Worm (Caenorhabditis elegans) whole organism, L1 larva: ENCODE results near the gene tpst-1.

Experiments used
- Y116A8C.19 ChIP-seq: sonication (generic microtip); optimal IDR thresholded peaks from 2 replicates; lab custom pipeline; 2016; ENCODE audit warnings: missing compliant biosample characterization, missing genetic modification characterization, borderline replicate concordance
- aha-1 ChIP-seq: fragments of 150-350 bp; optimal IDR thresholded peaks from 2 replicates; lab custom pipeline; 2014; ENCODE audit warnings: missing biosample characterization, missing genetic modification characterization
- ceh-88 ChIP-seq: fragments of 200-800 bp; sonication (Bioruptor generic); IDR thresholded peaks from 2 replicates; pipeline ENCODE4 v1.3.6; 2022; ENCODE audit warnings: missing genetic modification characterization, missing compliant biosample characterization
- grh-1 ChIP-seq: fragments of 200-800 bp; sonication (Bioruptor generic); IDR thresholded peaks from 2 replicates; pipeline ENCODE4 v1.3.6; 2022; ENCODE audit warnings: missing genetic modification reagents, missing genetic modification characterization, missing compliant biosample characterization
- lin-39 ChIP-seq: fragments of 150-350 bp; optimal IDR thresholded peaks from 2 replicates; lab custom pipeline; 2014; ENCODE audit warnings: missing biosample characterization, missing genetic modification reagents, missing genetic modification characterization
- mdl-1 ChIP-seq, 2 experiments: fragments of 150-350 bp; optimal IDR thresholded peaks; 2 replicates each; lab custom pipeline; 2014 to 2017; ENCODE audit warnings: missing biosample characterization in 2 of 2, missing genetic modification characterization in 2 of 2, inconsistent platforms in 1 of 2
- nhr-19 ChIP-seq: fragments of 200-800 bp; sonication (Bioruptor generic); conservative IDR thresholded peaks from 2 replicates; pipeline ENCODE4 v1.3.6; 2022; ENCODE audit warnings: missing genetic modification characterization, missing compliant biosample characterization
- nhr-28 ChIP-seq: fragments of 150-350 bp; optimal IDR thresholded peaks from 2 replicates; lab custom pipeline; 2014; ENCODE audit warnings: missing biosample characterization, missing genetic modification characterization
- nhr-84 ChIP-seq: sonication (generic microtip); optimal IDR thresholded peaks from 2 replicates; lab custom pipeline; 2017; ENCODE audit warnings: missing biosample characterization, missing genetic modification characterization
- pax-3 ChIP-seq: fragments of 200-800 bp; sonication (Bioruptor generic); optimal IDR thresholded peaks from 2 replicates; lab custom pipeline; 2018; ENCODE audit warnings: mild to moderate bottlenecking, missing genetic modification characterization, moderate library complexity, missing compliant biosample characterization
- skn-1 ChIP-seq: fragments of 150-350 bp; optimal IDR thresholded peaks from 2 replicates; lab custom pipeline; 2014; ENCODE audit warnings: missing biosample characterization, missing genetic modification characterization
- unc-62 ChIP-seq: fragments of 150-350 bp; optimal IDR thresholded peaks from 2 replicates; lab custom pipeline; 2014; ENCODE audit warnings: missing biosample characterization, missing genetic modification reagents, missing genetic modification characterization
- zag-1 ChIP-seq: fragments of 150-350 bp; optimal IDR thresholded peaks from 2 replicates; lab custom pipeline; 2014; ENCODE audit warnings: missing biosample characterization, missing genetic modification characterization

ce11 chrIII:12625875-12626649 lies 36.0 kb downstream of the tpst-1 start, which contains the start of gene pqn-80:
- no peak for TF ChIP-seq aha-1 (tag; lab: Kevin White, UChicago)
- no peak for TF ChIP-seq nhr-84
- TF ChIP-seq unc-62 (GFP tag; lab: Kevin White, UChicago): no peak
- no peak for TF ChIP-seq mdl-1 (tag; optimal IDR thresholded peaks at IDR 0.05; lab: Kevin White, UChicago)
- TF ChIP-seq Y116A8C.19 (tag; lab: Kevin White, UChicago): no peak
- TF ChIP-seq nhr-19 (GFP tag; lab: Robert Waterston, UW): 0 out of 2 replicates have a peak, but pooled peaks have one; percentile 24
- peak; percentile 48 for TF ChIP-seq lin-39
- no peak for TF ChIP-seq ceh-88 (GFP tag; lab: Robert Waterston, UW)
- TF ChIP-seq zag-1 (tag; lab: Kevin White, UChicago): no peak
- TF ChIP-seq skn-1 (tag; lab: Kevin White, UChicago): peak; percentile 36
- TF ChIP-seq nhr-28 (tag; lab: Kevin White, UChicago): no peak
- no peak for TF ChIP-seq pax-3 (tag; lab: Kevin White, UChicago)
- no peak for TF ChIP-seq grh-1 (GFP tag; lab: Robert Waterston, UW)
